Worm (Caenorhabditis elegans) whole organism, L2 larva: ENCODE measurements around the gene F36G3.2.
A peak's percentile ranks its signal among the peaks of the same experiment; 100 is the strongest.

ENCODE experiments used
- C34F6.9 ChIP-seq: fragments of 150-350 bp; optimal IDR thresholded peaks from 2 replicates; lab custom pipeline; 2014; ENCODE audit warnings: missing biosample characterization, missing genetic modification characterization
- R02D3.7 ChIP-seq: fragments of 150-350 bp; optimal IDR thresholded peaks from 2 replicates; lab custom pipeline; 2014; ENCODE audit warnings: missing biosample characterization, missing genetic modification characterization
- ZK546.5 ChIP-seq: sonication (generic microtip); optimal IDR thresholded peaks from 2 replicates; lab custom pipeline; 2017; ENCODE audit warnings: missing biosample characterization, missing genetic modification characterization
- aly-2 ChIP-seq: fragments of 150-350 bp; optimal IDR thresholded peaks from 2 replicates; lab custom pipeline; 2014; ENCODE audit warnings: missing biosample characterization, missing genetic modification characterization
- ama-1 ChIP-seq: fragments of 150-350 bp; optimal IDR thresholded peaks from 2 replicates; lab custom pipeline; 2018; ENCODE audit warnings: inconsistent platforms
- blmp-1 ChIP-seq: sonication (generic microtip); optimal IDR thresholded peaks from 2 replicates; lab custom pipeline; 2017; ENCODE audit warnings: missing genetic modification characterization, mild to moderate bottlenecking, missing compliant biosample characterization, antibody characterized with exemption, moderate library complexity; ENCODE audit not compliant: insufficient read depth
- ceh-16 ChIP-seq: fragments of 150-350 bp; optimal IDR thresholded peaks from 2 replicates; lab custom pipeline; 2014; ENCODE audit warnings: missing biosample characterization, missing genetic modification characterization
- crh-2 ChIP-seq: sonication (generic microtip); optimal IDR thresholded peaks from 2 replicates; lab custom pipeline; 2017; ENCODE audit warnings: missing biosample characterization, missing genetic modification characterization
- elt-1 ChIP-seq: fragments of 150-350 bp; optimal IDR thresholded peaks from 2 replicates; lab custom pipeline; 2014; ENCODE audit warnings: missing biosample characterization, missing genetic modification characterization
- elt-3 ChIP-seq: sonication (generic microtip); optimal IDR thresholded peaks from 2 replicates; lab custom pipeline; 2017; ENCODE audit warnings: missing biosample characterization, missing genetic modification characterization
- fos-1 ChIP-seq: fragments of 150-350 bp; optimal IDR thresholded peaks from 2 replicates; lab custom pipeline; 2014; ENCODE audit warnings: missing biosample characterization, missing genetic modification characterization
- gmeb-1 ChIP-seq: fragments of 150-350 bp; optimal IDR thresholded peaks from 2 replicates; lab custom pipeline; 2014; ENCODE audit warnings: missing biosample characterization, missing genetic modification characterization
- lin-13 ChIP-seq: fragments of 150-350 bp; optimal IDR thresholded peaks from 2 replicates; lab custom pipeline; 2014; ENCODE audit warnings: missing biosample characterization, missing genetic modification reagents, missing genetic modification characterization
- mab-5 ChIP-seq: fragments of 150-350 bp; optimal IDR thresholded peaks from 2 replicates; lab custom pipeline; 2014; ENCODE audit warnings: missing biosample characterization, missing genetic modification characterization
- mbf-1 ChIP-seq: sonication (generic microtip); optimal IDR thresholded peaks from 2 replicates; lab custom pipeline; 2017; ENCODE audit warnings: missing biosample characterization, missing genetic modification characterization
- mdl-1 ChIP-seq, 2 experiments: fragments of 150-350 bp in 1 of 2; sonication (generic microtip) in 1 of 2; optimal IDR thresholded peaks; 2 replicates each; lab custom pipeline; 2017; ENCODE audit warnings: missing biosample characterization in 2 of 2, missing genetic modification characterization in 2 of 2
- nhr-10 ChIP-seq: sonication (generic microtip); optimal IDR thresholded peaks from 2 replicates; lab custom pipeline; 2017; ENCODE audit warnings: missing biosample characterization, missing genetic modification characterization
- nhr-12 ChIP-seq: fragments of 150-350 bp; optimal IDR thresholded peaks from 2 replicates; lab custom pipeline; 2014; ENCODE audit warnings: missing biosample characterization, missing genetic modification characterization
- nhr-129 ChIP-seq: fragments of 150-350 bp; optimal IDR thresholded peaks from 2 replicates; lab custom pipeline; 2014; ENCODE audit warnings: missing biosample characterization, missing genetic modification characterization
- nhr-21 ChIP-seq: fragments of 150-350 bp; optimal IDR thresholded peaks from 2 replicates; lab custom pipeline; 2014; ENCODE audit warnings: missing biosample characterization, missing genetic modification characterization
- sem-4 ChIP-seq: fragments of 150-350 bp; optimal IDR thresholded peaks from 2 replicates; lab custom pipeline; 2014; ENCODE audit warnings: missing biosample characterization, missing genetic modification reagents, missing genetic modification characterization
- sma-3 ChIP-seq: sonication (generic microtip); optimal IDR thresholded peaks from 2 replicates; lab custom pipeline; 2016; ENCODE audit warnings: missing genetic modification reagents, missing genetic modification characterization, missing compliant biosample characterization
- sma-9 ChIP-seq, 2 experiments: fragments of 150-350 bp in 1 of 2; sonication (generic microtip) in 1 of 2; optimal IDR thresholded peaks; 2 replicates each; lab custom pipeline; 2014 to 2016; ENCODE audit warnings: missing genetic modification characterization in 2 of 2, mild to moderate bottlenecking in 1 of 2, missing biosample characterization in 1 of 2, missing compliant biosample characterization in 1 of 2, missing genetic modification reagents in 1 of 2, moderate library complexity in 1 of 2
- unc-39 ChIP-seq: fragments of 150-350 bp; optimal IDR thresholded peaks from 2 replicates; lab custom pipeline; 2014; ENCODE audit warnings: missing biosample characterization, missing genetic modification characterization
- zag-1 ChIP-seq: fragments of 150-350 bp; optimal IDR thresholded peaks from 2 replicates; lab custom pipeline; 2014; ENCODE audit warnings: missing biosample characterization, missing genetic modification characterization
- ztf-11 ChIP-seq: sonication (generic microtip); optimal IDR thresholded peaks from 2 replicates; lab custom pipeline; 2017; ENCODE audit warnings: missing biosample characterization, missing genetic modification characterization
- ztf-4 ChIP-seq: fragments of 150-350 bp; optimal IDR thresholded peaks from 2 replicates; lab custom pipeline; 2014; ENCODE audit warnings: missing biosample characterization, missing genetic modification characterization

The F36G3.2 gene

ce11 chrX:9785865-9786264, 8.2 kb downstream of the F36G3.2 start (continued):
- TF ChIP-seq unc-39 = no peak
- TF ChIP-seq C34F6.9 (tag; lab: Kevin White, UChicago) = no peak
- TF ChIP-seq sma-3 (GFP tag; lab: Kevin White, UChicago) = peak; percentile 4
- no peak for TF ChIP-seq nhr-21 (tag; lab: Kevin White, UChicago)
- TF ChIP-seq ztf-11 = no peak
- TF ChIP-seq nhr-10 (tag; lab: Kevin White, UChicago) = no peak

ce11 chrX:9782389-9782939, 11.6 kb downstream of the F36G3.2 start:
- TF ChIP-seq fos-1 (tag; lab: Kevin White, UChicago) (peak; percentile 51), nhr-21 (tag; lab: Kevin White, UChicago) (no peak)

- TF ChIP-seq unc-39 = no peak
- TF ChIP-seq crh-2 (tag; lab: Kevin White, UChicago) = no peak
- TF ChIP-seq elt-1 (tag; lab: Kevin White, UChicago) = no peak
- no peak for TF ChIP-seq ama-1
- TF ChIP-seq R02D3.7 = no peak
- no peak for TF ChIP-seq fos-1 (tag; lab: Kevin White, UChicago)
- TF ChIP-seq, all 48 proteins: peak for 0
Measured at ce11 chrX:9777481-9777880, 16.6 kb downstream of the F36G3.2 start, which contains the start of gene T09B9.5. Gene T09B9.5 (plus strand): TSS chrX:9777781.

- peak; percentile 16 for TF ChIP-seq zag-1 (tag; lab: Kevin White, UChicago)
- peak; percentile 17 for TF ChIP-seq nhr-129 (tag; lab: Kevin White, UChicago)
- TF ChIP-seq mdl-1 (tag; optimal IDR thresholded peaks at IDR 0.05; lab: Kevin White, UChicago) = no peak
- TF ChIP-seq C34F6.9 (tag; lab: Kevin White, UChicago) = peak; percentile 66
- TF ChIP-seq fos-1 (tag; lab: Kevin White, UChicago) = peak; percentile 40
- no peak for TF ChIP-seq blmp-1 (tag; lab: Kevin White, UChicago)
- TF ChIP-seq R02D3.7 = no peak
Measured at ce11 chrX:9774323-9774722, 19.8 kb downstream of the F36G3.2 start, which contains the start of gene T09B9.4. Gene T09B9.4 (minus strand): TSS chrX:9774352.

- TF ChIP-seq nhr-129 (tag; lab: Kevin White, UChicago) = no peak
- no peak for TF ChIP-seq mbf-1
- TF ChIP-seq aly-2 (tag; lab: Kevin White, UChicago) = no peak
- no peak for TF ChIP-seq nhr-12
- TF ChIP-seq nhr-21 (tag; lab: Kevin White, UChicago) = no peak
- TF ChIP-seq elt-3 (tag; lab: Kevin White, UChicago) = no peak
- TF ChIP-seq gmeb-1 (tag; lab: Kevin White, UChicago) = no peak
- TF ChIP-seq sem-4 (tag; lab: Kevin White, UChicago) = no peak
- TF ChIP-seq unc-39 = no peak
- no peak for TF ChIP-seq mdl-1 (tag; optimal IDR thresholded peaks at IDR 0.05; lab: Kevin White, UChicago)
- no peak for TF ChIP-seq sma-9 (GFP tag; optimal IDR thresholded peaks at IDR 0.05; lab: Kevin White, UChicago)
- no peak for TF ChIP-seq sma-9 (tag; optimal IDR thresholded peaks at IDR 0.05; lab: Kevin White, UChicago)
- no peak for TF ChIP-seq lin-13
- no peak for TF ChIP-seq mab-5 (tag; lab: Kevin White, UChicago)
Measured at ce11 chrX:9764822-9765221, 29.3 kb downstream of the F36G3.2 start, which contains the start of gene slc-17.9. Gene slc-17.9 (minus strand): TSS chrX:9764922.

- TF ChIP-seq blmp-1 (tag; lab: Kevin White, UChicago) (peak; percentile 82), gmeb-1 (tag; lab: Kevin White, UChicago) (no peak)
- TF ChIP-seq, all 48 proteins: peak for 1
Measured at ce11 chrX:9763903-9764302, 30.2 kb downstream of the F36G3.2 start.

ce11 chrX:9761266-9761665, 32.8 kb downstream of the F36G3.2 start, which contains the start of gene T09B9.3:
Gene T09B9.3 (minus strand): TSS chrX:9761366.
- no peak for TF ChIP-seq ZK546.5 (tag; lab: Kevin White, UChicago)
- TF ChIP-seq nhr-21 (tag; lab: Kevin White, UChicago) = no peak
- no peak for TF ChIP-seq ztf-4 (tag; lab: Kevin White, UChicago)
- no peak for TF ChIP-seq ceh-16
- TF ChIP-seq elt-3 (tag; lab: Kevin White, UChicago) = no peak
